Worm (Caenorhabditis elegans) whole organism, L4 larva: ENCODE results near the gene kreg-1.

Experiments used
- nhr-25 ChIP-seq: sonication (generic microtip); optimal IDR thresholded peaks from 2 replicates; lab custom pipeline; 2017; ENCODE audit warnings: missing genetic modification characterization, mild to moderate bottlenecking, missing compliant biosample characterization, antibody characterized with exemption, moderate library complexity, borderline replicate concordance; ENCODE audit not compliant: insufficient read depth
- nhr-77 ChIP-seq: fragments of 150-350 bp; optimal IDR thresholded peaks from 2 replicates; lab custom pipeline; 2014; ENCODE audit warnings: missing biosample characterization, missing genetic modification characterization
- sdz-12 ChIP-seq: fragments of 200-800 bp; sonication (Bioruptor generic); optimal IDR thresholded peaks from 2 replicates; lab custom pipeline; 2018; ENCODE audit warnings: mild to moderate bottlenecking, missing genetic modification characterization, missing compliant biosample characterization
- zag-1 ChIP-seq: fragments of 150-350 bp; optimal IDR thresholded peaks from 2 replicates; lab custom pipeline; 2014; ENCODE audit warnings: missing biosample characterization, missing genetic modification characterization
- ztf-11 ChIP-seq: fragments of 150-350 bp; optimal IDR thresholded peaks from 2 replicates; lab custom pipeline; 2014; ENCODE audit warnings: missing biosample characterization, missing genetic modification characterization

ce11 chrX:8742896-8743295 lies 33.3 kb downstream of the kreg-1 start, which contains the start of gene M02D8.7:
- TF ChIP-seq ztf-11 (tag; lab: Kevin White, UChicago) (no peak), nhr-77 (no peak), sdz-12 (GFP tag; lab: Kevin White, UChicago) (no peak), nhr-25 (no peak), zag-1 (tag; lab: Kevin White, UChicago) (no peak)
